Fruit fly (Drosophila melanogaster): Measurements from ENCODE around the gene Ziz.

Ziz gene

DNA sequence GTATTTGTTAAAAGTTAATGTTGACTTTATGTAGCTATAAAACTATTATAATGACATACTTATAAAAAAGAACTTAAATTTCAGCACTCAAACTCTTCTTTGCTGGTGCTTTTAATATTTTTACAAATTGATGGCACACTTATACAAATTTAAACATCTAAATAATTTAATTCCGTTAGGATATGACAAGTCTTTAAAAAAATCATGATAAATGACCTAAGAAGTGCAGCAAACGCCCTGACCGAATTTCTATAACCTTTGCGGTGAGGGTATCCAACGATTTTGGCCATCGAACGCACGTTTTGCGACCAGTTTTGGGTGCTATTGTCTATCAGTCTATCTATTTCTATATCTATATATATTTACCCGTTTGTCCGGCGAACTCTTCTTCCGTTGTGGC, 53.2 kb downstream of the Ziz start:
- TF ChIP-seq CG17186 (GFP tag; optimal IDR thresholded peaks at IDR 0.05), result no peak
- TF ChIP-seq CG16863 (GFP tag; optimal IDR thresholded peaks at IDR 0.05), result no peak
- no peak for TF ChIP-seq corto (GFP tag; optimal IDR thresholded peaks at IDR 0.05)
- TF ChIP-seq Oaz (GFP tag; IDR thresholded peaks at IDR 0.05), result no peak
- TF ChIP-seq CG8388 (GFP tag; optimal IDR thresholded peaks at IDR 0.05), result no peak
- peak; percentile 26 for TF ChIP-seq CG13296 (GFP tag; optimal IDR thresholded peaks at IDR 0.05)
- no peak for TF ChIP-seq jing (GFP tag; optimal IDR thresholded peaks at IDR 0.05)
- peak; percentile 49; the same call in 1 of the 2 replicates for TF ChIP-seq CG9215 (GFP tag; IDR thresholded peaks at IDR 0.05)
- TF ChIP-seq pfk (GFP tag; optimal IDR thresholded peaks at IDR 0.05), result no peak
- no peak for TF ChIP-seq CG15073 (GFP tag; optimal IDR thresholded peaks at IDR 0.05)
- peak; percentile 21; the same call in 1 of the 2 replicates for TF ChIP-seq ranshi (GFP tag; IDR thresholded peaks at IDR 0.05)
- TF ChIP-seq fd3F (GFP tag; optimal IDR thresholded peaks at IDR 0.05), result peak; percentile 47
- no peak for TF ChIP-seq hth (optimal IDR thresholded peaks at IDR 0.05)
- peak; percentile 49 for TF ChIP-seq caup (GFP tag; optimal IDR thresholded peaks at IDR 0.05; ENCODE audit: severe bottlenecking)
- TF ChIP-seq Deaf1 (tag; optimal IDR thresholded peaks at IDR 0.05), result no peak
- TF ChIP-seq CG18011 (GFP tag; optimal IDR thresholded peaks at IDR 0.05), result no peak
- TF ChIP-seq cwo (GFP tag; optimal IDR thresholded peaks at IDR 0.05), result peak; percentile 66
- TF ChIP-seq en (GFP tag; optimal IDR thresholded peaks at IDR 0.05), result no peak
- TF ChIP-seq CG34422 (GFP tag; IDR thresholded peaks at IDR 0.05), result no peak
- no peak for TF ChIP-seq rib (GFP tag; IDR thresholded peaks at IDR 0.05)
- no peak for TF ChIP-seq ttk (GFP tag; IDR thresholded peaks at IDR 0.05)
- no peak for TF ChIP-seq jigr1 (GFP tag; IDR thresholded peaks at IDR 0.05)
- no peak for TF ChIP-seq tx (GFP tag; optimal IDR thresholded peaks at IDR 0.05)
- no peak for TF ChIP-seq CG10431 (GFP tag; optimal IDR thresholded peaks at IDR 0.05)
- TF ChIP-seq pita (GFP tag; optimal IDR thresholded peaks at IDR 0.05), result no peak
- no peak for TF ChIP-seq CG16815 (GFP tag; optimal IDR thresholded peaks at IDR 0.05)
- TF ChIP-seq CG4820 (GFP tag; optimal IDR thresholded peaks at IDR 0.05), result no peak
- no peak for TF ChIP-seq CG4360 (GFP tag; IDR thresholded peaks at IDR 0.05)
- peak; percentile 68 for TF ChIP-seq CG14014 (GFP tag; IDR thresholded peaks at IDR 0.05)
- TF ChIP-seq CoRest (tag; optimal IDR thresholded peaks at IDR 0.05), result peak; percentile 58
- no peak for TF ChIP-seq HLHmδ (GFP tag; optimal IDR thresholded peaks at IDR 0.05)
- TF ChIP-seq Ptx1 (GFP tag; IDR thresholded peaks at IDR 0.05), result peak; percentile 46
- no peak for TF ChIP-seq CG7357 (GFP tag; IDR thresholded peaks at IDR 0.05)
- TF ChIP-seq HLH3B (GFP tag; IDR thresholded peaks at IDR 0.05), result no peak
- no peak for TF ChIP-seq CG13123 (GFP tag; optimal IDR thresholded peaks at IDR 0.05)
- TF ChIP-seq CG13894 (tag; optimal IDR thresholded peaks at IDR 0.05), result no peak
- TF ChIP-seq CG9932 (GFP tag; IDR thresholded peaks at IDR 0.05), result peak; percentile 78
- TF ChIP-seq CG6683 (GFP tag; optimal IDR thresholded peaks at IDR 0.05), result no peak
- TF ChIP-seq az2 (GFP tag; optimal IDR thresholded peaks at IDR 0.05), result no peak
- 0 out of 2 replicates have a peak, but pooled peaks have one; percentile 12 for TF ChIP-seq Poxn (GFP tag; IDR thresholded peaks at IDR 0.05)
- TF ChIP-seq B-H2 (GFP tag; optimal IDR thresholded peaks at IDR 0.05), result no peak
- TF ChIP-seq hkb (optimal IDR thresholded peaks at IDR 0.05), result no peak
- TF ChIP-seq hkb (GFP tag; IDR thresholded peaks at IDR 0.05), result peak; percentile 40; the same call in 1 of the 2 replicates
- TF ChIP-seq ken (GFP tag; IDR thresholded peaks at IDR 0.05), result no peak
- no peak for TF ChIP-seq CG1647 (GFP tag; optimal IDR thresholded peaks at IDR 0.05)
- TF ChIP-seq Nf-YA (GFP tag; IDR thresholded peaks at IDR 0.05), result no peak
- TF ChIP-seq H2.0 (GFP tag; IDR thresholded peaks at IDR 0.05), result peak; percentile 28; the same call in 1 of the 2 replicates
- no peak for TF ChIP-seq C15 (GFP tag; IDR thresholded peaks at IDR 0.05)
- TF ChIP-seq CG1603 (tag; optimal IDR thresholded peaks at IDR 0.05), result no peak
- TF ChIP-seq esg (GFP tag; conservative IDR thresholded peaks at IDR 0.05), result peak; percentile 37; the same call in 1 of the 2 replicates
- TF ChIP-seq CG12104 (GFP tag; optimal IDR thresholded peaks at IDR 0.05), result no peak
- no peak for TF ChIP-seq zf30C (GFP tag; optimal IDR thresholded peaks at IDR 0.05)
- TF ChIP-seq Adf1 (GFP tag; IDR thresholded peaks at IDR 0.05), result no peak

All from whole organism, embryonic.